Fruit fly (Drosophila melanogaster) whole organism, embryonic: ENCODE results near the gene CG2816.
A peak's percentile ranks its signal among the peaks of the same experiment; 100 is the strongest.

Experiments used
- Asciz ChIP-seq: fragments of 200-800 bp; sonication (Bioruptor generic); optimal IDR thresholded peaks from 2 replicates; lab custom pipeline; 2017; ENCODE audit warnings: missing biosample characterization, mild to moderate bottlenecking, missing genetic modification characterization, missing genetic modification reagents
- C15 ChIP-seq: fragments of 200-800 bp; sonication (Bioruptor generic); IDR thresholded peaks from 3 replicates; pipeline ENCODE4 v1.3.6; 2022; ENCODE audit warnings: missing biosample characterization, missing genetic modification characterization
- CG11085 ChIP-seq: fragments of 200-800 bp; sonication (Bioruptor generic); IDR thresholded peaks from 2 replicates; pipeline ENCODE4 v1.3.6; 2022; ENCODE audit warnings: missing biosample characterization, missing genetic modification characterization
- CG11247 ChIP-seq: fragments of 200-800 bp; sonication (Bioruptor generic); IDR thresholded peaks from 2 replicates; pipeline ENCODE4 v1.3.6; 2022; ENCODE audit warnings: missing biosample characterization, missing genetic modification characterization
- CG11696 ChIP-seq: fragments of 200-800 bp; sonication (Bioruptor generic); IDR thresholded peaks from 2 replicates; pipeline ENCODE4 v1.3.6; 2022; ENCODE audit warnings: missing biosample characterization, missing genetic modification characterization
- CG12236 ChIP-seq: fragments of 200-800 bp; sonication (Bioruptor generic); optimal IDR thresholded peaks from 2 replicates; lab custom pipeline; 2016; ENCODE audit warnings: missing biosample characterization, missing genetic modification characterization
- CG13424 ChIP-seq: fragments of 200-800 bp; sonication (Bioruptor generic); optimal IDR thresholded peaks from 2 replicates; lab custom pipeline; 2019; ENCODE audit warnings: missing biosample characterization, mild to moderate bottlenecking, missing genetic modification characterization, moderate library complexity
- CG14860 ChIP-seq: fragments of 200-800 bp; sonication (Bioruptor generic); IDR thresholded peaks from 3 replicates; pipeline ENCODE4 v1.3.6; 2022; ENCODE audit warnings: missing biosample characterization, missing genetic modification characterization; ENCODE audit not compliant: partially characterized antibody
- CG15073 ChIP-seq: fragments of 200-800 bp; sonication (Bioruptor generic); optimal IDR thresholded peaks from 2 replicates; lab custom pipeline; 2016; ENCODE audit warnings: missing biosample characterization, missing genetic modification characterization
- CG16779 ChIP-seq: fragments of 200-800 bp; sonication (Bioruptor generic); IDR thresholded peaks from 2 replicates; pipeline ENCODE4 v1.3.6; 2022; ENCODE audit warnings: missing biosample characterization, missing genetic modification characterization
- CG17359 ChIP-seq: fragments of 200-800 bp; sonication (Bioruptor generic); optimal IDR thresholded peaks from 3 replicates; lab custom pipeline; 2018; ENCODE audit warnings: missing biosample characterization, mild to moderate bottlenecking, missing genetic modification characterization, moderate library complexity
- CG18262 ChIP-seq: fragments of 200-800 bp; optimal IDR thresholded peaks from 3 replicates; lab custom pipeline; 2019; ENCODE audit warnings: missing biosample characterization, mild to moderate bottlenecking, missing genetic modification characterization, moderate library complexity
- CG18599 ChIP-seq: fragments of 200-800 bp; sonication (Bioruptor generic); optimal IDR thresholded peaks from 3 replicates; lab custom pipeline; 2017; ENCODE audit warnings: missing biosample characterization, missing genetic modification characterization, mild to moderate bottlenecking, moderate library complexity, missing genetic modification reagents
- CG30020 ChIP-seq: fragments of 200-800 bp; optimal IDR thresholded peaks from 2 replicates; lab custom pipeline; 2019; ENCODE audit warnings: missing biosample characterization, mild to moderate bottlenecking, missing genetic modification characterization, moderate library complexity
- CG31365 ChIP-seq: fragments of 200-800 bp; sonication (Bioruptor generic); optimal IDR thresholded peaks from 2 replicates; lab custom pipeline; 2018; ENCODE audit warnings: missing biosample characterization, mild to moderate bottlenecking, missing genetic modification characterization
- CG3163 ChIP-seq: fragments of 200-800 bp; sonication (Bioruptor generic); optimal IDR thresholded peaks from 3 replicates; lab custom pipeline; 2016; ENCODE audit warnings: missing biosample characterization, missing genetic modification characterization
- CG34224 ChIP-seq: fragments of 200-800 bp; sonication (Bioruptor generic); IDR thresholded peaks from 3 replicates; pipeline ENCODE4 v1.3.6; 2022; ENCODE audit warnings: missing biosample characterization, missing genetic modification characterization; ENCODE audit not compliant: partially characterized antibody
- CG4820 ChIP-seq: fragments of 200-800 bp; sonication (Bioruptor generic); optimal IDR thresholded peaks from 3 replicates; lab custom pipeline; 2016; ENCODE audit warnings: missing biosample characterization, missing genetic modification characterization
- CG6791 ChIP-seq: fragments of 200-800 bp; sonication (Bioruptor generic); IDR thresholded peaks from 3 replicates; pipeline ENCODE4 v1.3.6; 2022; ENCODE audit warnings: missing biosample characterization, missing genetic modification characterization; ENCODE audit not compliant: partially characterized antibody
- CG8359 ChIP-seq: fragments of 200-800 bp; sonication (Bioruptor generic); optimal IDR thresholded peaks from 2 replicates; lab custom pipeline; 2017; ENCODE audit warnings: missing biosample characterization, mild to moderate bottlenecking, missing genetic modification characterization, borderline replicate concordance
- CG8388 ChIP-seq: fragments of 200-800 bp; sonication (Bioruptor generic); optimal IDR thresholded peaks from 2 replicates; lab custom pipeline; 2019; ENCODE audit warnings: missing biosample characterization, mild to moderate bottlenecking, missing genetic modification characterization, moderate library complexity
- CG8765 ChIP-seq: fragments of 200-800 bp; sonication (Bioruptor generic); IDR thresholded peaks from 2 replicates; pipeline ENCODE4 v1.3.6; 2022; ENCODE audit warnings: missing biosample characterization, missing genetic modification characterization
- CG9876 ChIP-seq: fragments of 200-800 bp; sonication (Bioruptor generic); optimal IDR thresholded peaks from 2 replicates; lab custom pipeline; 2016; ENCODE audit warnings: missing biosample characterization, missing genetic modification characterization
- Dref ChIP-seq: fragments of 200-800 bp; sonication (Bioruptor generic); IDR thresholded peaks from 2 replicates; pipeline ENCODE4 v1.3.6; 2022; ENCODE audit warnings: missing biosample characterization, missing genetic modification characterization
- E2f1 ChIP-seq: fragments of 200-800 bp; sonication (Bioruptor generic); IDR thresholded peaks from 2 replicates; pipeline ENCODE4 v1.3.6; 2022; ENCODE audit warnings: missing biosample characterization, missing genetic modification characterization
- HmgZ ChIP-seq: fragments of 200-800 bp; sonication (Bioruptor generic); optimal IDR thresholded peaks from 2 replicates; lab custom pipeline; 2018; ENCODE audit warnings: missing biosample characterization, mild to moderate bottlenecking, missing genetic modification characterization
- Nf-YA ChIP-seq: fragments of 200-800 bp; sonication (Bioruptor generic); IDR thresholded peaks from 2 replicates; pipeline ENCODE4 v1.3.6; 2022; ENCODE audit warnings: missing biosample characterization, missing genetic modification characterization
- Sin3A ChIP-seq: fragments of >200 bp; optimal IDR thresholded peaks from 2 replicates; lab custom pipeline; 2018
- amos ChIP-seq: fragments of 200-800 bp; sonication (Bioruptor generic); IDR thresholded peaks from 2 replicates; pipeline ENCODE4 v1.3.6; 2022; ENCODE audit warnings: missing biosample characterization, missing genetic modification characterization; ENCODE audit not compliant: partially characterized antibody
- bab2 ChIP-seq: fragments of 200-800 bp; sonication (Bioruptor generic); optimal IDR thresholded peaks from 2 replicates; lab custom pipeline; 2016; ENCODE audit warnings: missing biosample characterization, missing genetic modification characterization
- cas ChIP-seq: fragments of 200-800 bp; sonication (Bioruptor generic); IDR thresholded peaks from 2 replicates; pipeline ENCODE4 v1.3.6; 2022; ENCODE audit warnings: missing biosample characterization, missing genetic modification characterization
- dan ChIP-seq: fragments of 200-800 bp; sonication (Bioruptor generic); IDR thresholded peaks from 2 replicates; pipeline ENCODE4 v1.3.6; 2022; ENCODE audit warnings: missing biosample characterization, missing genetic modification characterization
- dmrt11E ChIP-seq: fragments of 200-800 bp; sonication (Bioruptor generic); optimal IDR thresholded peaks from 3 replicates; lab custom pipeline; 2018; ENCODE audit warnings: missing biosample characterization, mild to moderate bottlenecking, missing genetic modification characterization, moderate library complexity
- dpn ChIP-seq, 2 experiments: fragments of 200-800 bp; sonication (Bioruptor generic); optimal IDR thresholded peaks; 3 replicates each; lab custom pipeline; 2016; ENCODE audit warnings: missing biosample characterization in 2 of 2, missing genetic modification characterization in 2 of 2
- fd64A ChIP-seq: fragments of 200-800 bp; sonication (Bioruptor generic); optimal IDR thresholded peaks from 3 replicates; lab custom pipeline; 2018; ENCODE audit warnings: missing biosample characterization, mild to moderate bottlenecking, missing genetic modification characterization
- gce ChIP-seq: fragments of 200-800 bp; sonication (Bioruptor generic); IDR thresholded peaks from 3 replicates; pipeline ENCODE4 v1.3.6; 2022; ENCODE audit warnings: missing biosample characterization, missing genetic modification characterization
- gem ChIP-seq: fragments of 200-800 bp; sonication (Bioruptor generic); optimal IDR thresholded peaks from 2 replicates; lab custom pipeline; 2019; ENCODE audit warnings: missing biosample characterization, mild to moderate bottlenecking, missing genetic modification characterization, moderate library complexity
- hb ChIP-seq: fragments of 200-800 bp; sonication (Bioruptor generic); IDR thresholded peaks from 3 replicates; pipeline ENCODE4 v1.3.6; 2022; ENCODE audit warnings: missing biosample characterization, missing genetic modification characterization; ENCODE audit not compliant: partially characterized antibody
- hth ChIP-seq: fragments of >200 bp; optimal IDR thresholded peaks from 2 replicates; lab custom pipeline; 2017; ENCODE audit warnings: inconsistent platforms
- kni ChIP-seq: fragments of 200-800 bp; sonication (Bioruptor generic); optimal IDR thresholded peaks from 3 replicates; lab custom pipeline; 2017; ENCODE audit warnings: mild to moderate bottlenecking, missing biosample characterization, missing genetic modification reagents, missing genetic modification characterization
- lov ChIP-seq, 2 experiments: fragments of 200-800 bp in 1 of 2; fragments of >200 bp in 1 of 2; sonication (Bioruptor generic) in 1 of 2; IDR thresholded peaks in 1 of 2; optimal IDR thresholded peaks in 1 of 2; 2 replicates in 1 of 2; 3 replicates in 1 of 2; pipeline versions ENCODE4 v1.3.6 to Lab custom; 2017 to 2022; ENCODE audit warnings: missing biosample characterization in 1 of 2, missing genetic modification characterization in 1 of 2
- phol ChIP-seq: fragments of 200-800 bp; sonication (Bioruptor generic); optimal IDR thresholded peaks from 3 replicates; lab custom pipeline; 2018; ENCODE audit warnings: missing biosample characterization, mild to moderate bottlenecking, missing genetic modification characterization, moderate library complexity
- ro ChIP-seq: fragments of 200-800 bp; sonication (Bioruptor generic); IDR thresholded peaks from 2 replicates; pipeline ENCODE4 v1.3.6; 2022; ENCODE audit warnings: missing biosample characterization, missing genetic modification characterization
- salm ChIP-seq: fragments of 200-800 bp; sonication (Bioruptor generic); optimal IDR thresholded peaks from 2 replicates; lab custom pipeline; 2018; ENCODE audit warnings: missing biosample characterization, mild to moderate bottlenecking, missing genetic modification characterization
- shn ChIP-seq: fragments of 200-800 bp; sonication (Bioruptor generic); optimal IDR thresholded peaks from 3 replicates; lab custom pipeline; 2016; ENCODE audit warnings: missing biosample characterization, missing genetic modification characterization
- sima ChIP-seq: fragments of 200-800 bp; sonication (Bioruptor generic); optimal IDR thresholded peaks from 2 replicates; lab custom pipeline; 2016; ENCODE audit warnings: missing biosample characterization, missing genetic modification characterization
- slp2 ChIP-seq: fragments of 200-800 bp; sonication (Bioruptor generic); optimal IDR thresholded peaks from 2 replicates; lab custom pipeline; 2016; ENCODE audit warnings: missing biosample characterization, missing genetic modification characterization
- sqz ChIP-seq: fragments of 200-800 bp; sonication (Bioruptor generic); optimal IDR thresholded peaks from 3 replicates; lab custom pipeline; 2018; ENCODE audit warnings: missing biosample characterization, mild to moderate bottlenecking, missing genetic modification characterization
- wor ChIP-seq: fragments of 200-800 bp; sonication (Bioruptor generic); IDR thresholded peaks from 2 replicates; pipeline ENCODE4 v1.3.6; 2022; ENCODE audit warnings: missing biosample characterization, missing genetic modification characterization

CG2816 gene

DNA sequence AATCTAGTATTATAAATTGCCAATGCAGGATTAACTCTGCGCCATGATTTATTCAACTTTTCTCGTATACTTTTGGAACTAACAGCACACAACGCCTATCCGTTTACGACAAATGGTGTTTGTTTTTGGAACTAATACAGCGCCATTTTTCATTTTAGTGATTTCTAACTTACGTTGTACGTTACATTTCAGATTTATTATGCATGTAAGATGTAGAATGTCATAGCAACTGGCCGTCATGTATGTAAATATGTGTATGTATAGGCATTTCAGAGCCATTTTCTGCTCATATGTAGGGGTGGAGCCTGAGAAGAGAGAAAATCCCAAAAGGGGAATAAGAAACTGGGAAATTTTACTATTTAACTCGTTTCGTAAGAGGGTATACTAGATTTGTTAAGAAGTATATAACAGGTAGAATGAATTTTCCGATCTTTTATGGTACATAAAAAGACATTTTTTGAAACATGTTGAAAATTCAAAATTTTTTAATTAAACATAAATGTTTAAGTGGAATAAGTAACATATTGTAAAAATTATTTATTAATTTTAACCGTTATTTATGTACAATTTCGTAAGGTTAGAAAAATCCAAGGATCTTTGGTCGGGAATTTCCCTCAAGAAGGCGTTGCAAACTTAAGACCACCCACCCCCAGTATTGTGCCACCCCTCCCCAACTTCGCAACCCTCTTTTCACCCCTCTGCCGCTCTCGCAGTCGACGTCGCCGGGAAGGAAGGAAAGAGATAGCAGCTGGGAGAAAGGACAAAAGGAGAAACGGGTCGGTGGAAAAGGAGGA is 45.9 kb upstream of the CG2816 start (continued):
- TF ChIP-seq gce (GFP tag; lab: Robert Waterston, UW) = peak; percentile 53; the same call in 1 of the 3 replicates
- TF ChIP-seq CG15073 (GFP tag; lab: Kevin White, UChicago) = no peak
- no peak for TF ChIP-seq CG30020 (tag; lab: Kevin White, UChicago)
- no peak for TF ChIP-seq sqz (GFP tag; lab: Kevin White, UChicago)
- TF ChIP-seq phol (tag; lab: Kevin White, UChicago) = peak; percentile 83
- TF ChIP-seq dmrt11E (tag; lab: Kevin White, UChicago) = peak; percentile 45
- no peak for TF ChIP-seq Dref (GFP tag; lab: Robert Waterston, UW)
- TF ChIP-seq CG16779 (GFP tag; lab: Robert Waterston, UW) = no peak
- TF ChIP-seq CG11696 (GFP tag; lab: Robert Waterston, UW) = no peak
- TF ChIP-seq CG17359 = peak; percentile 58
- TF ChIP-seq CG31365 = peak; percentile 55
- no peak for TF ChIP-seq dan (GFP tag; lab: Robert Waterston, UW)
- TF ChIP-seq Asciz (GFP tag; lab: Kevin White, UChicago) = peak; percentile 8
- TF ChIP-seq CG8388 (GFP tag; lab: Kevin White, UChicago) = peak; percentile 2
- no peak for TF ChIP-seq CG14860
- TF ChIP-seq slp2 (GFP tag; lab: Kevin White, UChicago) = no peak
- TF ChIP-seq hb (GFP tag; lab: Robert Waterston, UW) = no peak
- TF ChIP-seq kni (GFP tag; lab: Kevin White, UChicago) = peak; percentile 14
- peak; percentile 48 for TF ChIP-seq CG18599
- no peak for TF ChIP-seq salm (tag; lab: Kevin White, UChicago)
- no peak for TF ChIP-seq Nf-YA
- TF ChIP-seq dpn (GFP tag; optimal IDR thresholded peaks at IDR 0.05; lab: Kevin White, UChicago) = peak; percentile 43 to 71
- peak; percentile 50 for TF ChIP-seq CG18262
- peak; percentile 52 for TF ChIP-seq CG9876
- TF ChIP-seq sima (GFP tag; lab: Kevin White, UChicago) = no peak
- no peak for TF ChIP-seq wor (GFP tag; lab: Robert Waterston, UW)
- TF ChIP-seq C15 (GFP tag; lab: Robert Waterston, UW) = no peak
- no peak for TF ChIP-seq fd64A (GFP tag; lab: Kevin White, UChicago)
- TF ChIP-seq CG3163 (GFP tag; lab: Kevin White, UChicago) = peak; percentile 89
- TF ChIP-seq Sin3A (lab: Kevin White, UChicago) = no peak
- no peak for TF ChIP-seq CG11085 (GFP tag; lab: Robert Waterston, UW)
- no peak for TF ChIP-seq lov (optimal IDR thresholded peaks at IDR 0.05; lab: Kevin White, UChicago)
- no peak for TF ChIP-seq lov (GFP tag; IDR thresholded peaks at IDR 0.05; lab: Robert Waterston, UW)
- TF ChIP-seq CG8765 (GFP tag; lab: Robert Waterston, UW) = no peak
- peak; percentile 92 for TF ChIP-seq HmgZ (tag; lab: Kevin White, UChicago)
- no peak for TF ChIP-seq CG8359 (GFP tag; lab: Kevin White, UChicago)
- peak; percentile 66 for TF ChIP-seq bab2 (GFP tag; lab: Kevin White, UChicago)
- TF ChIP-seq CG12236 (GFP tag; lab: Kevin White, UChicago) = peak; percentile 18
- TF ChIP-seq hth (lab: Kevin White, UChicago) = no peak
- TF ChIP-seq cas = no peak
- TF ChIP-seq E2f1 (GFP tag; lab: Robert Waterston, UW) = 0 out of 2 replicates have a peak, but pooled peaks have one; percentile 19
- TF ChIP-seq CG4820 (GFP tag; lab: Kevin White, UChicago) = peak; percentile 51
- peak; percentile 66 for TF ChIP-seq CG11247
- TF ChIP-seq CG6791 = peak; percentile 46; the same call in 2 of the 3 replicates
- TF ChIP-seq amos = peak; percentile 83; the same call in 1 of the 2 replicates
- no peak for TF ChIP-seq ro
- TF ChIP-seq CG13424 (tag; lab: Kevin White, UChicago) = peak; percentile 12
- TF ChIP-seq shn = no peak
- TF ChIP-seq CG34224 (GFP tag; lab: Robert Waterston, UW) = no peak
- TF ChIP-seq gem (tag; lab: Kevin White, UChicago) = peak; percentile 39
